Worm (Caenorhabditis elegans) whole organism, late embryonic: Measurements from ENCODE around the gene hlh-27.

ENCODE experiments used
- C38D4.7 ChIP-seq: fragments of 200-800 bp; sonication (Bioruptor generic); optimal IDR thresholded peaks from 2 replicates; lab custom pipeline; 2018; ENCODE audit warnings: mild to moderate bottlenecking, missing genetic modification characterization, moderate library complexity, missing compliant biosample characterization
- F13H6.1 ChIP-seq: sonication (generic microtip); optimal IDR thresholded peaks from 2 replicates; lab custom pipeline; 2016; ENCODE audit warnings: missing genetic modification characterization, missing compliant biosample characterization
- K02D7.2 ChIP-seq: sonication (generic microtip); optimal IDR thresholded peaks from 2 replicates; lab custom pipeline; 2017; ENCODE audit warnings: mild to moderate bottlenecking, missing genetic modification characterization, missing compliant biosample characterization
- K09A11.1 ChIP-seq: sonication (generic microtip); optimal IDR thresholded peaks from 2 replicates; lab custom pipeline; 2017; ENCODE audit warnings: antibody characterized with exemption, mild to moderate bottlenecking, missing genetic modification characterization, missing compliant biosample characterization; ENCODE audit not compliant: insufficient read depth
- T23F11.4 ChIP-seq: fragments of 200-800 bp; sonication (Bioruptor generic); optimal IDR thresholded peaks from 2 replicates; lab custom pipeline; 2018; ENCODE audit warnings: mild to moderate bottlenecking, missing genetic modification characterization, missing compliant biosample characterization
- ceh-19 ChIP-seq: fragments of 200-800 bp; sonication (Bioruptor generic); optimal IDR thresholded peaks from 2 replicates; lab custom pipeline; 2018; ENCODE audit warnings: mild to moderate bottlenecking, missing genetic modification characterization, missing compliant biosample characterization
- ceh-24 ChIP-seq: sonication (generic microtip); optimal IDR thresholded peaks from 2 replicates; lab custom pipeline; 2016; ENCODE audit warnings: mild to moderate bottlenecking, missing genetic modification characterization, missing compliant biosample characterization
- ceh-30 ChIP-seq: fragments of 150-350 bp; optimal IDR thresholded peaks from 2 replicates; lab custom pipeline; 2014; ENCODE audit warnings: missing biosample characterization, missing genetic modification characterization
- ceh-31 ChIP-seq: sonication (generic microtip); optimal IDR thresholded peaks from 2 replicates; lab custom pipeline; 2016; ENCODE audit warnings: missing genetic modification characterization, missing compliant biosample characterization
- ceh-45 ChIP-seq: fragments of 200-800 bp; sonication (Bioruptor generic); IDR thresholded peaks from 2 replicates; pipeline ENCODE4 v1.3.6; 2022; ENCODE audit warnings: missing genetic modification reagents, missing genetic modification characterization, missing compliant biosample characterization
- ceh-6 ChIP-seq: fragments of 200-800 bp; sonication (Bioruptor generic); optimal IDR thresholded peaks from 2 replicates; lab custom pipeline; 2018; ENCODE audit warnings: mild to moderate bottlenecking, missing genetic modification characterization, missing compliant biosample characterization
- che-1 ChIP-seq: sonication (generic microtip); optimal IDR thresholded peaks from 2 replicates; lab custom pipeline; 2016; ENCODE audit warnings: mild to moderate bottlenecking, missing genetic modification characterization, missing compliant biosample characterization
- elt-2 ChIP-seq: sonication (generic microtip); optimal IDR thresholded peaks from 2 replicates; lab custom pipeline; 2016; ENCODE audit warnings: missing genetic modification reagents, missing genetic modification characterization, missing compliant biosample characterization
- elt-4 ChIP-seq: sonication (generic microtip); optimal IDR thresholded peaks from 2 replicates; lab custom pipeline; 2016; ENCODE audit warnings: missing genetic modification characterization, missing compliant biosample characterization
- ets-4 ChIP-seq: sonication (generic microtip); optimal IDR thresholded peaks from 2 replicates; lab custom pipeline; 2016; ENCODE audit warnings: missing genetic modification characterization, missing compliant biosample characterization
- eyg-1 ChIP-seq: sonication (generic microtip); optimal IDR thresholded peaks from 2 replicates; lab custom pipeline; 2016; ENCODE audit warnings: missing genotype, missing genetic modification characterization, missing compliant biosample characterization
- fax-1 ChIP-seq: sonication (generic microtip); optimal IDR thresholded peaks from 2 replicates; lab custom pipeline; 2016; ENCODE audit warnings: missing genotype, missing genetic modification characterization, missing compliant biosample characterization
- fkh-6 ChIP-seq: sonication (generic microtip); optimal IDR thresholded peaks from 2 replicates; lab custom pipeline; 2016; ENCODE audit warnings: missing genetic modification characterization, missing compliant biosample characterization
- hlh-13 ChIP-seq: fragments of 200-800 bp; sonication (Bioruptor generic); optimal IDR thresholded peaks from 2 replicates; lab custom pipeline; 2018; ENCODE audit warnings: mild to moderate bottlenecking, missing genetic modification characterization, missing compliant biosample characterization
- hlh-6 ChIP-seq: sonication (generic microtip); optimal IDR thresholded peaks from 2 replicates; lab custom pipeline; 2016; ENCODE audit warnings: missing genotype, missing genetic modification characterization, missing compliant biosample characterization
- hlh-8 ChIP-seq: sonication (generic microtip); optimal IDR thresholded peaks from 2 replicates; lab custom pipeline; 2016; ENCODE audit warnings: missing genotype, missing genetic modification characterization, missing compliant biosample characterization
- lim-6 ChIP-seq: sonication (generic microtip); optimal IDR thresholded peaks from 2 replicates; lab custom pipeline; 2016; ENCODE audit warnings: missing genetic modification characterization, missing compliant biosample characterization
- lin-11 ChIP-seq: fragments of 200-800 bp; sonication (Bioruptor generic); optimal IDR thresholded peaks from 2 replicates; lab custom pipeline; 2018; ENCODE audit warnings: mild to moderate bottlenecking, missing genetic modification characterization, missing compliant biosample characterization
- madf-2 ChIP-seq: sonication (generic microtip); optimal IDR thresholded peaks from 2 replicates; lab custom pipeline; 2017; ENCODE audit warnings: missing genetic modification characterization, missing compliant biosample characterization
- mec-3 ChIP-seq: sonication (generic microtip); optimal IDR thresholded peaks from 2 replicates; lab custom pipeline; 2016; ENCODE audit warnings: borderline replicate concordance, missing genetic modification characterization, missing compliant biosample characterization
- nhr-11 ChIP-seq: fragments of 150-350 bp; optimal IDR thresholded peaks from 2 replicates; lab custom pipeline; 2014; ENCODE audit warnings: missing biosample characterization, missing genetic modification characterization
- pag-3 ChIP-seq: sonication (generic microtip); optimal IDR thresholded peaks from 2 replicates; lab custom pipeline; 2016; ENCODE audit warnings: missing compliant biosample characterization, missing genetic modification characterization, borderline replicate concordance
- pha-2 ChIP-seq: sonication (generic microtip); optimal IDR thresholded peaks from 2 replicates; lab custom pipeline; 2017; ENCODE audit warnings: mild to moderate bottlenecking, missing genetic modification characterization, missing compliant biosample characterization
- pqm-1 ChIP-seq: sonication (generic microtip); optimal IDR thresholded peaks from 2 replicates; lab custom pipeline; 2016; ENCODE audit warnings: missing genetic modification characterization, missing compliant biosample characterization
- sox-2 ChIP-seq: fragments of 200-800 bp; sonication (Bioruptor generic); IDR thresholded peaks from 2 replicates; pipeline ENCODE4 v1.3.6; 2022; ENCODE audit warnings: missing genetic modification reagents, missing genetic modification characterization, missing compliant biosample characterization
- sox-4 ChIP-seq: sonication (generic microtip); optimal IDR thresholded peaks from 2 replicates; lab custom pipeline; 2017; ENCODE audit warnings: mild to moderate bottlenecking, missing genetic modification characterization, inconsistent platforms, missing compliant biosample characterization
- syd-9 ChIP-seq: sonication (generic microtip); optimal IDR thresholded peaks from 2 replicates; lab custom pipeline; 2016; ENCODE audit warnings: mild to moderate bottlenecking, missing genetic modification characterization, moderate library complexity, missing compliant biosample characterization
- tbx-2 ChIP-seq: sonication (generic microtip); optimal IDR thresholded peaks from 2 replicates; lab custom pipeline; 2016; ENCODE audit warnings: missing genetic modification characterization, missing compliant biosample characterization
- tbx-7 ChIP-seq: sonication (generic microtip); optimal IDR thresholded peaks from 2 replicates; lab custom pipeline; 2016; ENCODE audit warnings: missing genotype, missing genetic modification characterization, missing compliant biosample characterization
- unc-42 ChIP-seq: sonication (generic microtip); optimal IDR thresholded peaks from 2 replicates; lab custom pipeline; 2016; ENCODE audit warnings: missing genotype, missing genetic modification characterization, missing compliant biosample characterization
- unc-55 ChIP-seq: sonication (generic microtip); optimal IDR thresholded peaks from 2 replicates; lab custom pipeline; 2017; ENCODE audit warnings: missing biosample characterization, missing genetic modification reagents, missing genetic modification characterization
- unc-86 ChIP-seq: sonication (generic microtip); optimal IDR thresholded peaks from 2 replicates; lab custom pipeline; 2016; ENCODE audit warnings: missing genetic modification characterization, missing compliant biosample characterization
- zip-5 ChIP-seq: sonication (generic microtip); optimal IDR thresholded peaks from 2 replicates; lab custom pipeline; 2016; ENCODE audit warnings: missing genetic modification characterization, missing compliant biosample characterization
- ztf-16 ChIP-seq: sonication (generic microtip); optimal IDR thresholded peaks from 2 replicates; lab custom pipeline; 2017; ENCODE audit warnings: missing genetic modification characterization, missing compliant biosample characterization

hlh-27 gene

ce11 chrII:5500470-5500869 is 39.5 kb downstream of the hlh-27 start, which contains the start of gene fzy-1 (continued):
- TF ChIP-seq ceh-19 (no peak), ztf-16 (tag; lab: Kevin White, UChicago) (no peak), fax-1 (tag; lab: Kevin White, UChicago) (no peak), che-1 (tag; lab: Kevin White, UChicago) (no peak), ceh-24 (tag; lab: Kevin White, UChicago) (no peak)

ce11 chrII:5498156-5498739 is 41.8 kb downstream of the hlh-27 start, which contains the start of the genes suex-1 and F12A10.9:
suex-1 (minus strand) TSS chrII:5498256.
F12A10.9 (plus strand) TSS chrII:5498689.
- TF ChIP-seq hlh-6 (tag; lab: Kevin White, UChicago) (no peak), sox-2 (GFP tag; lab: Robert Waterston, UW) (no peak), F13H6.1 (tag; lab: Kevin White, UChicago) (no peak), syd-9 (tag; lab: Kevin White, UChicago) (no peak), K09A11.1 (tag; lab: Kevin White, UChicago) (no peak), ceh-45 (no peak), K02D7.2 (tag; lab: Kevin White, UChicago) (no peak), ceh-19 (no peak)

- TF ChIP-seq lin-11 (tag; lab: Kevin White, UChicago) = no peak
- TF ChIP-seq hlh-13 (GFP tag; lab: Kevin White, UChicago) = no peak
- no peak for TF ChIP-seq ztf-16 (tag; lab: Kevin White, UChicago)
- TF ChIP-seq nhr-11 (tag; lab: Kevin White, UChicago) = no peak
- TF ChIP-seq, all 69 proteins: peak for 0
These were observed 42.5 kb downstream of the hlh-27 start for ce11 chrII:5497541-5497940.

DNA sequence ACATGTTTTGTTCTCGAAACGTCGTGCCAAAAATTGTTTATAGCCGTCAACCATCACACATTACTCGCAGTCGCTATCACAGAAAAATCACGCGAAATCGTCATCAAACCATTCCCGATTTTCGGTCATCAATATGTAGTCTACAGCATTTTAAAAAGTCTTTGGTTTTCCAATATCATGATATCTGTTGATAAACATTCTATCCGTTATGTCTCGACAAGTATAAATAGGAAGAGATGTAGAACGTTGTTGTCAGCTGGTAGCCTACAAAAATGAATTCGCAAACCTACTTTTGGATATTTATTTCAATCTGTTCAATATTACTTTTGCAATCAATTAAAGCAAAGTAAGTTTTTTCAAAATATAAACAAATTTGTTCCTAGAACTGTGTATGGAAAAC is 43.6 kb downstream of the hlh-27 start, which contains the start of gene F12A10.1:
Gene F12A10.1, plus strand, starts transcription at position 166 of the 400 bp plus-strand sequence.
- TF ChIP-seq hlh-8 (tag; lab: Kevin White, UChicago) (no peak), ceh-6 (GFP tag; lab: Kevin White, UChicago) (no peak), ztf-16 (tag; lab: Kevin White, UChicago) (no peak), hlh-6 (tag; lab: Kevin White, UChicago) (no peak), zip-5 (no peak), tbx-2 (tag; lab: Kevin White, UChicago) (no peak), madf-2 (tag; lab: Kevin White, UChicago) (no peak), ceh-30 (tag; lab: Kevin White, UChicago) (no peak), fkh-6 (tag; lab: Kevin White, UChicago) (no peak), pha-2 (tag; lab: Kevin White, UChicago) (no peak), elt-4 (tag; lab: Kevin White, UChicago) (no peak), lim-6 (tag; lab: Kevin White, UChicago) (no peak), sox-4 (tag; lab: Kevin White, UChicago) (no peak), unc-86 (no peak), C38D4.7 (no peak), eyg-1 (no peak), pqm-1 (tag; lab: Kevin White, UChicago) (no peak), ceh-45 (no peak), unc-42 (tag; lab: Kevin White, UChicago) (no peak), unc-55 (no peak)

ce11 chrII:5494405-5494804 is 45.6 kb downstream of the hlh-27 start, which contains the start of gene F12A10.6:
F12A10.6 (minus strand) TSS chrII:5494505.
- TF ChIP-seq mec-3 (tag; lab: Kevin White, UChicago) (no peak), zip-5 (no peak), pag-3 (tag; lab: Kevin White, UChicago) (no peak), tbx-2 (tag; lab: Kevin White, UChicago) (no peak), T23F11.4 (no peak), elt-2 (tag; lab: Kevin White, UChicago) (no peak), K09A11.1 (tag; lab: Kevin White, UChicago) (no peak), ets-4 (tag; lab: Kevin White, UChicago) (no peak), tbx-7 (no peak), ceh-31 (tag; lab: Kevin White, UChicago) (no peak)
